Fruit fly (Drosophila melanogaster) whole organism, embryonic: ENCODE results near the gene CG17107.
A peak's percentile ranks its signal among the peaks of the same experiment; 100 is the strongest.

Experiments used
- Atf3 ChIP-seq: fragments of 200-800 bp; sonication (Bioruptor generic); optimal IDR thresholded peaks from 3 replicates; lab custom pipeline; 2016; ENCODE audit warnings: missing biosample characterization, missing genetic modification characterization
- CG10147 ChIP-seq: fragments of 200-800 bp; sonication (Bioruptor generic); optimal IDR thresholded peaks from 2 replicates; lab custom pipeline; 2019; ENCODE audit warnings: missing biosample characterization, mild to moderate bottlenecking, missing genetic modification characterization, moderate library complexity
- CG10366 ChIP-seq: fragments of 200-800 bp; sonication (Bioruptor generic); IDR thresholded peaks from 2 replicates; pipeline ENCODE4 v1.3.6; 2022; ENCODE audit warnings: missing biosample characterization, missing genetic modification characterization
- CG14441 ChIP-seq: fragments of 200-800 bp; sonication (Bioruptor generic); IDR thresholded peaks from 2 replicates; pipeline ENCODE4 v1.3.6; 2022; ENCODE audit warnings: missing biosample characterization, missing genetic modification characterization
- CG15073 ChIP-seq: fragments of 200-800 bp; sonication (Bioruptor generic); optimal IDR thresholded peaks from 2 replicates; lab custom pipeline; 2016; ENCODE audit warnings: missing biosample characterization, missing genetic modification characterization
- CG1529 ChIP-seq: fragments of 200-800 bp; sonication (Bioruptor generic); optimal IDR thresholded peaks from 3 replicates; lab custom pipeline; 2018; ENCODE audit warnings: missing biosample characterization, missing genetic modification characterization
- CG1647 ChIP-seq: fragments of 200-800 bp; sonication (Bioruptor generic); optimal IDR thresholded peaks from 3 replicates; lab custom pipeline; 2016; ENCODE audit warnings: missing biosample characterization, missing genetic modification characterization
- CG17385 ChIP-seq: fragments of 200-800 bp; sonication (Bioruptor generic); optimal IDR thresholded peaks from 3 replicates; lab custom pipeline; 2018; ENCODE audit warnings: missing biosample characterization, mild to moderate bottlenecking, missing genetic modification characterization
- CG17829 ChIP-seq: fragments of 200-800 bp; optimal IDR thresholded peaks from 2 replicates; lab custom pipeline; 2019; ENCODE audit warnings: missing biosample characterization, mild to moderate bottlenecking, missing genetic modification characterization, moderate library complexity
- CG30403 ChIP-seq: fragments of 200-800 bp; sonication (Bioruptor generic); optimal IDR thresholded peaks from 3 replicates; lab custom pipeline; 2016; ENCODE audit warnings: missing biosample characterization, missing genetic modification characterization
- CG30431 ChIP-seq: fragments of 200-800 bp; sonication (Bioruptor generic); optimal IDR thresholded peaks from 2 replicates; lab custom pipeline; 2017; ENCODE audit warnings: missing biosample characterization, missing genetic modification characterization
- CG3995 ChIP-seq: fragments of 200-800 bp; sonication (Bioruptor generic); optimal IDR thresholded peaks from 3 replicates; lab custom pipeline; 2016; ENCODE audit warnings: missing biosample characterization, missing genetic modification characterization
- CG42726 ChIP-seq: fragments of 200-800 bp; sonication (Bioruptor generic); IDR thresholded peaks from 2 replicates; pipeline ENCODE4 v1.3.6; 2022; ENCODE audit warnings: missing biosample characterization, missing genetic modification characterization; ENCODE audit not compliant: partially characterized antibody
- CG7745 ChIP-seq: fragments of 200-800 bp; sonication (Bioruptor generic); optimal IDR thresholded peaks from 2 replicates; lab custom pipeline; 2018; ENCODE audit warnings: missing biosample characterization, mild to moderate bottlenecking, missing genetic modification characterization, moderate library complexity
- CG8388 ChIP-seq: fragments of 200-800 bp; sonication (Bioruptor generic); optimal IDR thresholded peaks from 2 replicates; lab custom pipeline; 2019; ENCODE audit warnings: missing biosample characterization, mild to moderate bottlenecking, missing genetic modification characterization, moderate library complexity
- Dek ChIP-seq: fragments of 200-800 bp; sonication (Bioruptor generic); optimal IDR thresholded peaks from 3 replicates; lab custom pipeline; 2019; ENCODE audit warnings: missing biosample characterization, mild to moderate bottlenecking, missing genetic modification characterization, moderate library complexity
- Doc3 ChIP-seq: fragments of 200-800 bp; sonication (Bioruptor generic); IDR thresholded peaks from 3 replicates; pipeline ENCODE4 v1.3.6; 2022; ENCODE audit warnings: missing biosample characterization, missing genetic modification characterization; ENCODE audit not compliant: partially characterized antibody
- H2.0 ChIP-seq: fragments of 200-800 bp; sonication (Bioruptor generic); IDR thresholded peaks from 2 replicates; pipeline ENCODE4 v1.3.6; 2022; ENCODE audit warnings: missing biosample characterization, missing genetic modification characterization
- HLHmδ ChIP-seq: fragments of 200-800 bp; sonication (Bioruptor generic); optimal IDR thresholded peaks from 2 replicates; lab custom pipeline; 2018; ENCODE audit warnings: missing biosample characterization, mild to moderate bottlenecking, missing genetic modification characterization, moderate library complexity
- Hmx ChIP-seq: fragments of 200-800 bp; sonication (Bioruptor generic); optimal IDR thresholded peaks from 2 replicates; lab custom pipeline; 2016; ENCODE audit warnings: missing biosample characterization, missing genetic modification characterization
- MESR4 ChIP-seq: fragments of 200-800 bp; sonication (Bioruptor generic); optimal IDR thresholded peaks from 2 replicates; lab custom pipeline; 2018; ENCODE audit warnings: missing biosample characterization, mild to moderate bottlenecking, missing genetic modification characterization, moderate library complexity
- Med ChIP-seq: fragments of 200-800 bp; sonication (Bioruptor generic); peaks from one replicate; lab custom pipeline; 2016; ENCODE audit warnings: missing biosample characterization, missing genetic modification characterization, mild to moderate bottlenecking, inconsistent platforms, moderate library complexity
- Neu2 ChIP-seq: fragments of 200-800 bp; sonication (Bioruptor generic); optimal IDR thresholded peaks from 3 replicates; lab custom pipeline; 2016; ENCODE audit warnings: missing biosample characterization, missing genetic modification characterization, borderline replicate concordance
- Oaz ChIP-seq: fragments of 200-800 bp; sonication (Bioruptor generic); IDR thresholded peaks from 2 replicates; pipeline ENCODE4 v1.3.6; 2022; ENCODE audit warnings: missing biosample characterization, missing genetic modification characterization
- Optix ChIP-seq: fragments of 200-800 bp; sonication (Bioruptor generic); IDR thresholded peaks from 3 replicates; pipeline ENCODE4 v1.3.6; 2022; ENCODE audit warnings: missing biosample characterization, missing genetic modification characterization
- Ravus ChIP-seq: fragments of 200-800 bp; sonication (Bioruptor generic); IDR thresholded peaks from 2 replicates; pipeline ENCODE4 v1.3.6; 2022; ENCODE audit warnings: missing biosample characterization, missing genetic modification characterization
- amos ChIP-seq: fragments of 200-800 bp; sonication (Bioruptor generic); IDR thresholded peaks from 2 replicates; pipeline ENCODE4 v1.3.6; 2022; ENCODE audit warnings: missing biosample characterization, missing genetic modification characterization; ENCODE audit not compliant: partially characterized antibody
- aop ChIP-seq: fragments of 200-800 bp; sonication (Bioruptor generic); IDR thresholded peaks from 2 replicates; pipeline ENCODE4 v1.3.6; 2022; ENCODE audit warnings: missing biosample characterization, missing genetic modification characterization
- bigmax ChIP-seq: fragments of 200-800 bp; sonication (Bioruptor generic); optimal IDR thresholded peaks from 2 replicates; lab custom pipeline; 2018; ENCODE audit warnings: missing biosample characterization, mild to moderate bottlenecking, missing genetic modification characterization
- chn ChIP-seq: fragments of 200-800 bp; sonication (Bioruptor generic); optimal IDR thresholded peaks from 2 replicates; lab custom pipeline; 2016; ENCODE audit warnings: missing biosample characterization, missing genetic modification characterization
- crol ChIP-seq: fragments of 200-800 bp; sonication (Bioruptor generic); IDR thresholded peaks from 2 replicates; pipeline ENCODE4 v1.3.6; 2022; ENCODE audit warnings: missing biosample characterization, missing genetic modification characterization
- dmrt11E ChIP-seq: fragments of 200-800 bp; sonication (Bioruptor generic); optimal IDR thresholded peaks from 3 replicates; lab custom pipeline; 2018; ENCODE audit warnings: missing biosample characterization, mild to moderate bottlenecking, missing genetic modification characterization, moderate library complexity
- dysf ChIP-seq: fragments of 200-800 bp; sonication (Bioruptor generic); IDR thresholded peaks from 3 replicates; pipeline ENCODE4 v1.3.6; 2022; ENCODE audit warnings: missing biosample characterization, missing genetic modification characterization
- fru ChIP-seq: fragments of >200 bp; optimal IDR thresholded peaks from 2 replicates; lab custom pipeline; 2017
- gce ChIP-seq: fragments of 200-800 bp; sonication (Bioruptor generic); IDR thresholded peaks from 3 replicates; pipeline ENCODE4 v1.3.6; 2022; ENCODE audit warnings: missing biosample characterization, missing genetic modification characterization
- gcm2 ChIP-seq: fragments of 200-800 bp; sonication (Bioruptor generic); optimal IDR thresholded peaks from 2 replicates; lab custom pipeline; 2016; ENCODE audit warnings: missing biosample characterization, missing genetic modification characterization
- lilli ChIP-seq: fragments of 200-800 bp; sonication (Bioruptor generic); optimal IDR thresholded peaks from 3 replicates; lab custom pipeline; 2016; ENCODE audit warnings: missing biosample characterization, missing genetic modification characterization
- luna ChIP-seq: fragments of 200-800 bp; sonication (Bioruptor generic); optimal IDR thresholded peaks from 2 replicates; lab custom pipeline; 2016; ENCODE audit warnings: missing biosample characterization, missing genetic modification characterization
- odd ChIP-seq: fragments of 200-800 bp; sonication (Bioruptor generic); optimal IDR thresholded peaks from 2 replicates; lab custom pipeline; 2017; ENCODE audit warnings: missing biosample characterization, mild to moderate bottlenecking, missing genetic modification characterization
- onecut ChIP-seq: fragments of 200-800 bp; sonication (Bioruptor generic); IDR thresholded peaks from 2 replicates; pipeline ENCODE4 v1.3.6; 2022; ENCODE audit warnings: missing biosample characterization, missing genetic modification characterization
- p53 ChIP-seq: fragments of 200-800 bp; sonication (Bioruptor generic); optimal IDR thresholded peaks from 2 replicates; lab custom pipeline; 2016; ENCODE audit warnings: missing biosample characterization, missing genetic modification characterization
- pan ChIP-seq, 4 experiments: fragments of >200 bp in 3 of 4; fragments of 200-800 bp in 1 of 4; sonication (Bioruptor generic) in 1 of 4; optimal IDR thresholded peaks in 3 of 4; IDR thresholded peaks in 1 of 4; 2 replicates each; pipeline versions ENCODE4 v1.3.6 to Lab custom; 2017 to 2022; ENCODE audit warnings: missing biosample characterization in 2 of 4, missing genetic modification characterization in 2 of 4, mixed read lengths in 1 of 4
- pb ChIP-seq: fragments of 200-800 bp; sonication (Bioruptor generic); optimal IDR thresholded peaks from 3 replicates; lab custom pipeline; 2016; ENCODE audit warnings: missing biosample characterization, missing genetic modification characterization
- pum ChIP-seq: fragments of 200-800 bp; sonication (Bioruptor generic); optimal IDR thresholded peaks from 2 replicates; lab custom pipeline; 2016; ENCODE audit warnings: missing biosample characterization, missing genetic modification characterization
- row ChIP-seq: fragments of 200-800 bp; sonication (Bioruptor generic); IDR thresholded peaks from 3 replicates; pipeline ENCODE4 v1.3.6; 2022; ENCODE audit warnings: missing biosample characterization, missing genetic modification characterization
- sc ChIP-seq, 3 experiments: fragments of >200 bp in 2 of 3; fragments of 200-800 bp in 1 of 3; sonication (Bioruptor generic) in 1 of 3; optimal IDR thresholded peaks; 2 replicates in 2 of 3; 3 replicates in 1 of 3; lab custom pipeline; 2017; ENCODE audit warnings: mild to moderate bottlenecking in 1 of 3, missing biosample characterization in 1 of 3, missing genetic modification characterization in 1 of 3, missing genetic modification reagents in 1 of 3
- stwl ChIP-seq: fragments of 200-800 bp; sonication (Bioruptor generic); optimal IDR thresholded peaks from 3 replicates; lab custom pipeline; 2018; ENCODE audit warnings: missing biosample characterization, mild to moderate bottlenecking, missing genetic modification characterization, moderate library complexity
- twi ChIP-seq: fragments of 200-800 bp; optimal IDR thresholded peaks from 2 replicates; lab custom pipeline; 2019; ENCODE audit warnings: missing biosample characterization, mild to moderate bottlenecking, missing genetic modification characterization, moderate library complexity
- wor ChIP-seq: fragments of 200-800 bp; sonication (Bioruptor generic); IDR thresholded peaks from 2 replicates; pipeline ENCODE4 v1.3.6; 2022; ENCODE audit warnings: missing biosample characterization, missing genetic modification characterization

Gene CG17107

DNA sequence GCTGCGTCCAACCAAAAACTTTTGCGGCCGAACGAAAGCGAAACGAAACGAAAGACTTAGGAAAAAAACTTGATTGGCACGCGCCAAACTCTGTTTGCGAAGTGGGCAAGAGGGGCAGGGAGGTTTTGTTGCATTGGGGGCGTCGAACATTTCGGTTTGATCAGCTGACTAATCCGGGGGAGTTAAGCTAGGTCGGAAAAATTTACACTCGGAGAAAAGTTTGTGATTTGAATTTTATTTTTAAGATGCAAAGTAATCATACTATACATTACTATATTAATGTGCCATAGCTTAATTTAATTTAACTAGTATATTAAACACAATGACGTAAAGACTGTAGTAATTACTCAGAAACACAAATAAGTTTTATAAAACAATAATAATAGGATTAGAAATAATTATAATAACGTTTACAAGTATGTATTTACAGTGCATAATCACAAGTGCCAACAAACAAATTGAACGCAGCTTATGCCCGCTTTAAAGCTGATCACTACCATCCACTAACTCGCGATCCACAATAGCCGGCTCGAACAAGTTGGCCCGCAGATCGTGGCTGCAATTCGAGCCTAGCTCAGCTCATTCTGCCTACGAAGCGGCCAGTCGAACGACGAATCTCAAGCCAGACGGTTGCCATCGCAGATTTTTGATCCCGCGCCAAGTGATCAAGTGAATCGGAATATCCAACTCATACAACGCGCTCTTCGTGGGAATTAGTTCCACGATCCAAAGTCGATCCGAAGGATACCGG is 20.0 kb upstream of the CG17107 start, which contains the start of gene CG31871 (continued):
- TF ChIP-seq dmrt11E, result peak; percentile 71
- TF ChIP-seq Hmx (GFP tag; lab: Kevin White, UChicago), result no peak
- TF ChIP-seq CG14441 (GFP tag; lab: Robert Waterston, UW), result peak; percentile 71
- TF ChIP-seq Optix (GFP tag; lab: Robert Waterston, UW), result no peak
- peak; percentile 55; the same call in 1 of the 2 replicates for TF ChIP-seq crol (GFP tag; lab: Robert Waterston, UW)
- TF ChIP-seq CG17829, result peak; percentile 80
- no peak for TF ChIP-seq Doc3 (GFP tag; lab: Robert Waterston, UW)
- TF ChIP-seq HLHmδ (GFP tag; lab: Kevin White, UChicago), result peak; percentile 64
- TF ChIP-seq bigmax (GFP tag; lab: Kevin White, UChicago), result no peak
- TF ChIP-seq lilli (GFP tag; lab: Kevin White, UChicago), result no peak
- no peak for TF ChIP-seq p53 (GFP tag; lab: Kevin White, UChicago)
- TF ChIP-seq luna (GFP tag; lab: Kevin White, UChicago), result no peak
- TF ChIP-seq CG1529 (GFP tag; lab: Kevin White, UChicago), result peak; percentile 35
- no peak for TF ChIP-seq gcm2 (GFP tag; lab: Kevin White, UChicago)
- peak; percentile 48 for TF ChIP-seq CG10366 (GFP tag; lab: Robert Waterston, UW)
- TF ChIP-seq CG17385 (GFP tag; lab: Kevin White, UChicago), result peak; percentile 73
- peak; percentile 75 for TF ChIP-seq CG8388 (GFP tag; lab: Kevin White, UChicago)
- peak; percentile 62 for TF ChIP-seq Dek (tag; lab: Kevin White, UChicago)
- no peak for TF ChIP-seq sc (optimal IDR thresholded peaks at IDR 0.05; lab: Kevin White, UChicago)
- peak; percentile 40 for TF ChIP-seq sc (GFP tag; optimal IDR thresholded peaks at IDR 0.05; lab: Kevin White, UChicago)
- TF ChIP-seq CG15073 (GFP tag; lab: Kevin White, UChicago), result no peak
- TF ChIP-seq CG30431, result no peak
- no peak for TF ChIP-seq Ravus (GFP tag; lab: Robert Waterston, UW)
- no peak for TF ChIP-seq CG1647 (GFP tag; lab: Kevin White, UChicago)
- TF ChIP-seq pan (optimal IDR thresholded peaks at IDR 0.05; lab: Kevin White, UChicago), result no peak
- peak in 1 of 2 experiments; percentile 77 for TF ChIP-seq pan (GFP tag; optimal IDR thresholded peaks at IDR 0.05 in 1 of 2, IDR thresholded peaks at IDR 0.05 in 1 of 2)
- peak; percentile 79 for TF ChIP-seq CG30403
- TF ChIP-seq amos, result no peak
- TF ChIP-seq Atf3 (GFP tag; lab: Kevin White, UChicago), result no peak
- no peak for TF ChIP-seq Neu2 (GFP tag; lab: Kevin White, UChicago)
- no peak for TF ChIP-seq CG42726 (GFP tag; lab: Robert Waterston, UW)
- TF ChIP-seq Oaz (GFP tag; lab: Robert Waterston, UW), result peak; percentile 40; the same call in 1 of the 2 replicates
- TF ChIP-seq H2.0 (GFP tag; lab: Robert Waterston, UW), result peak; percentile 62
- peak; percentile 29; the same call in 1 of the 2 replicates for TF ChIP-seq onecut
- TF ChIP-seq MESR4 (GFP tag; lab: Kevin White, UChicago), result no peak
- TF ChIP-seq aop (GFP tag; lab: Robert Waterston, UW), result no peak
- no peak for TF ChIP-seq CG3995
- peak; percentile 68 for TF ChIP-seq Med (GFP tag; lab: Kevin White, UChicago)
- TF ChIP-seq pum (GFP tag; lab: Kevin White, UChicago), result no peak
- TF ChIP-seq dysf (GFP tag; lab: Robert Waterston, UW), result peak; percentile 81
- no peak for TF ChIP-seq gce
- TF ChIP-seq stwl, result no peak
- no peak for TF ChIP-seq chn (GFP tag; lab: Kevin White, UChicago)
- no peak for TF ChIP-seq CG7745 (tag; lab: Kevin White, UChicago)
- peak; percentile 68 for TF ChIP-seq wor (GFP tag; lab: Robert Waterston, UW)
- peak; percentile 75 for TF ChIP-seq row (GFP tag; lab: Robert Waterston, UW)
- TF ChIP-seq fru (lab: Kevin White, UChicago), result no peak
- TF ChIP-seq twi (tag; lab: Kevin White, UChicago), result no peak
- peak; percentile 68 for TF ChIP-seq CG10147 (GFP tag; lab: Kevin White, UChicago)
- TF ChIP-seq odd, result peak; percentile 59
- no peak for TF ChIP-seq pb (GFP tag; lab: Kevin White, UChicago)
